Fruit fly (Drosophila melanogaster) whole organism, embryonic: ENCODE results near the gene CG7530.
A peak's percentile ranks its signal among the peaks of the same experiment; 100 is the strongest.

ENCODE experiments used
- Asciz ChIP-seq: fragments of 200-800 bp; sonication (Bioruptor generic); optimal IDR thresholded peaks from 2 replicates; lab custom pipeline; 2017; ENCODE audit warnings: missing biosample characterization, mild to moderate bottlenecking, missing genetic modification characterization, missing genetic modification reagents
- Awh ChIP-seq: fragments of 200-800 bp; sonication (Bioruptor generic); IDR thresholded peaks from 2 replicates; pipeline ENCODE4, ENCODE4 v1.3.6; 2022; ENCODE audit warnings: missing biosample characterization, missing genetic modification characterization
- B-H1 ChIP-seq: fragments of 200-800 bp; sonication (Bioruptor generic); IDR thresholded peaks from 3 replicates; pipeline ENCODE4 v1.3.6; 2022; ENCODE audit warnings: missing biosample characterization, missing genetic modification characterization
- Bdp1 ChIP-seq: fragments of 200-800 bp; sonication (Bioruptor generic); optimal IDR thresholded peaks from 3 replicates; lab custom pipeline; 2016; ENCODE audit warnings: missing biosample characterization, missing genetic modification characterization
- Blimp-1 ChIP-seq: fragments of 200-800 bp; sonication (Bioruptor generic); optimal IDR thresholded peaks from 3 replicates; lab custom pipeline; 2018; ENCODE audit warnings: missing biosample characterization, missing genetic modification characterization, mild to moderate bottlenecking, moderate library complexity, missing genetic modification reagents
- CG14860 ChIP-seq: fragments of 200-800 bp; sonication (Bioruptor generic); IDR thresholded peaks from 3 replicates; pipeline ENCODE4 v1.3.6; 2022; ENCODE audit warnings: missing biosample characterization, missing genetic modification characterization; ENCODE audit not compliant: partially characterized antibody
- CG15479 ChIP-seq: fragments of 200-800 bp; sonication (Bioruptor generic); optimal IDR thresholded peaks from 3 replicates; lab custom pipeline; 2019; ENCODE audit warnings: missing biosample characterization, mild to moderate bottlenecking, missing genetic modification characterization, moderate library complexity
- CG1602 ChIP-seq: fragments of 200-800 bp; sonication (Bioruptor generic); optimal IDR thresholded peaks from 3 replicates; lab custom pipeline; 2016; ENCODE audit warnings: missing biosample characterization, missing genetic modification characterization
- CG17829 ChIP-seq: fragments of 200-800 bp; optimal IDR thresholded peaks from 2 replicates; lab custom pipeline; 2019; ENCODE audit warnings: missing biosample characterization, mild to moderate bottlenecking, missing genetic modification characterization, moderate library complexity
- CG18011 ChIP-seq: fragments of 200-800 bp; sonication (Bioruptor generic); optimal IDR thresholded peaks from 2 replicates; lab custom pipeline; 2017; ENCODE audit warnings: missing biosample characterization, missing genetic modification characterization, mild to moderate bottlenecking, moderate library complexity, missing genotype
- CG18262 ChIP-seq: fragments of 200-800 bp; optimal IDR thresholded peaks from 3 replicates; lab custom pipeline; 2019; ENCODE audit warnings: missing biosample characterization, mild to moderate bottlenecking, missing genetic modification characterization, moderate library complexity
- CG18599 ChIP-seq: fragments of 200-800 bp; sonication (Bioruptor generic); optimal IDR thresholded peaks from 3 replicates; lab custom pipeline; 2017; ENCODE audit warnings: missing biosample characterization, missing genetic modification characterization, mild to moderate bottlenecking, moderate library complexity, missing genetic modification reagents
- CG2129 ChIP-seq: fragments of 200-800 bp; sonication (Bioruptor generic); IDR thresholded peaks from 2 replicates; pipeline ENCODE4 v1.3.6; 2022; ENCODE audit warnings: missing biosample characterization, missing genetic modification characterization; ENCODE audit not compliant: partially characterized antibody
- CG3065 ChIP-seq: fragments of 200-800 bp; sonication (Bioruptor generic); optimal IDR thresholded peaks from 2 replicates; lab custom pipeline; 2016; ENCODE audit warnings: missing biosample characterization, missing genetic modification characterization
- CG32767 ChIP-seq: fragments of 200-800 bp; sonication (Bioruptor generic); IDR thresholded peaks from 2 replicates; pipeline ENCODE4 v1.3.6; 2022; ENCODE audit warnings: missing biosample characterization, missing genetic modification characterization
- CG8924 ChIP-seq: fragments of 200-800 bp; optimal IDR thresholded peaks from 3 replicates; lab custom pipeline; 2019; ENCODE audit warnings: missing biosample characterization, mild to moderate bottlenecking, missing genetic modification characterization, moderate library complexity
- CG9727 ChIP-seq: fragments of 200-800 bp; sonication (Bioruptor generic); optimal IDR thresholded peaks from 3 replicates; lab custom pipeline; 2017; ENCODE audit warnings: missing biosample characterization, mild to moderate bottlenecking, missing genetic modification characterization
- D19A ChIP-seq: fragments of 200-800 bp; optimal IDR thresholded peaks from 3 replicates; lab custom pipeline; 2019; ENCODE audit warnings: missing biosample characterization, mild to moderate bottlenecking, missing genetic modification characterization, moderate library complexity
- Dll ChIP-seq: fragments of 200-800 bp; sonication (Bioruptor generic); IDR thresholded peaks from 4 replicates; pipeline ENCODE4 v1.3.6; 2022; ENCODE audit warnings: missing biosample characterization, missing genetic modification characterization; ENCODE audit not compliant: partially characterized antibody
- Doc2 ChIP-seq: fragments of 200-800 bp; sonication (Bioruptor generic); IDR thresholded peaks from 2 replicates; pipeline ENCODE4 v1.3.6; 2022; ENCODE audit warnings: missing biosample characterization, missing genetic modification characterization
- Elba2 ChIP-seq: fragments of 200-800 bp; sonication (Bioruptor generic); optimal IDR thresholded peaks from 3 replicates; lab custom pipeline; 2016; ENCODE audit warnings: missing biosample characterization, missing genetic modification characterization
- Ets97D ChIP-seq: fragments of 200-800 bp; sonication (Bioruptor generic); optimal IDR thresholded peaks from 3 replicates; lab custom pipeline; 2016; ENCODE audit warnings: missing biosample characterization, missing genetic modification characterization
- Fer2 ChIP-seq: fragments of 200-800 bp; sonication (Bioruptor generic); optimal IDR thresholded peaks from 2 replicates; lab custom pipeline; 2018; ENCODE audit warnings: missing biosample characterization, mild to moderate bottlenecking, missing genetic modification characterization, moderate library complexity
- HLH3B ChIP-seq: fragments of 200-800 bp; sonication (Bioruptor generic); IDR thresholded peaks from 2 replicates; pipeline ENCODE4 v1.3.6; 2022; ENCODE audit warnings: missing biosample characterization, missing genetic modification characterization
- Myb ChIP-seq: fragments of 200-800 bp; sonication (Bioruptor generic); optimal IDR thresholded peaks from 2 replicates; lab custom pipeline; 2016; ENCODE audit warnings: missing biosample characterization, missing genetic modification characterization
- NC2α ChIP-seq: fragments of 200-800 bp; sonication (Bioruptor generic); optimal IDR thresholded peaks from 2 replicates; lab custom pipeline; 2016; ENCODE audit warnings: missing biosample characterization, missing genetic modification characterization
- PHDP ChIP-seq: fragments of 200-800 bp; sonication (Bioruptor generic); optimal IDR thresholded peaks from 3 replicates; lab custom pipeline; 2018; ENCODE audit warnings: missing biosample characterization, mild to moderate bottlenecking, missing genetic modification characterization, moderate library complexity
- Six4 ChIP-seq: fragments of 200-800 bp; sonication (Bioruptor generic); optimal IDR thresholded peaks from 2 replicates; lab custom pipeline; 2016; ENCODE audit warnings: missing biosample characterization, missing genetic modification characterization
- Spps ChIP-seq: fragments of 200-800 bp; sonication (Bioruptor generic); optimal IDR thresholded peaks from 2 replicates; lab custom pipeline; 2018; ENCODE audit warnings: missing biosample characterization, mild to moderate bottlenecking, missing genetic modification characterization
- Ssrp ChIP-seq: fragments of 200-800 bp; sonication (Bioruptor generic); optimal IDR thresholded peaks from 2 replicates; lab custom pipeline; 2018; ENCODE audit warnings: missing biosample characterization, mild to moderate bottlenecking, missing genetic modification characterization, moderate library complexity
- Xbp1 ChIP-seq: fragments of 200-800 bp; sonication (Bioruptor generic); optimal IDR thresholded peaks from 3 replicates; lab custom pipeline; 2016; ENCODE audit warnings: missing biosample characterization, mild to moderate bottlenecking, missing genetic modification characterization
- az2 ChIP-seq: fragments of 200-800 bp; sonication (Bioruptor generic); optimal IDR thresholded peaks from 3 replicates; lab custom pipeline; 2016; ENCODE audit warnings: missing biosample characterization, missing genetic modification characterization
- gcm ChIP-seq: fragments of 200-800 bp; sonication (Bioruptor generic); optimal IDR thresholded peaks from 2 replicates; lab custom pipeline; 2019; ENCODE audit warnings: missing biosample characterization, mild to moderate bottlenecking, missing genetic modification characterization, moderate library complexity
- gem ChIP-seq: fragments of 200-800 bp; sonication (Bioruptor generic); optimal IDR thresholded peaks from 2 replicates; lab custom pipeline; 2019; ENCODE audit warnings: missing biosample characterization, mild to moderate bottlenecking, missing genetic modification characterization, moderate library complexity
- grau ChIP-seq: fragments of 200-800 bp; optimal IDR thresholded peaks from 3 replicates; lab custom pipeline; 2019; ENCODE audit warnings: missing biosample characterization, mild to moderate bottlenecking, missing genetic modification characterization, moderate library complexity
- gt ChIP-seq: fragments of 200-800 bp; sonication (Bioruptor generic); IDR thresholded peaks from 2 replicates; pipeline ENCODE4 v1.3.6; 2022; ENCODE audit warnings: missing biosample characterization, missing genetic modification characterization
- kay ChIP-seq: fragments of 200-800 bp; sonication (Bioruptor generic); optimal IDR thresholded peaks from 2 replicates; lab custom pipeline; 2016; ENCODE audit warnings: missing biosample characterization, missing genetic modification characterization
- klu ChIP-seq: fragments of 200-800 bp; sonication (Bioruptor generic); IDR thresholded peaks from 2 replicates; pipeline ENCODE4 v1.3.6; 2022; ENCODE audit warnings: missing biosample characterization, missing genetic modification characterization
- lilli ChIP-seq: fragments of 200-800 bp; sonication (Bioruptor generic); optimal IDR thresholded peaks from 3 replicates; lab custom pipeline; 2016; ENCODE audit warnings: missing biosample characterization, missing genetic modification characterization
- lov ChIP-seq, 2 experiments: fragments of 200-800 bp in 1 of 2; fragments of >200 bp in 1 of 2; sonication (Bioruptor generic) in 1 of 2; IDR thresholded peaks in 1 of 2; optimal IDR thresholded peaks in 1 of 2; 2 replicates in 1 of 2; 3 replicates in 1 of 2; pipeline versions ENCODE4 v1.3.6 to Lab custom; 2017 to 2022; ENCODE audit warnings: missing biosample characterization in 1 of 2, missing genetic modification characterization in 1 of 2
- pnt ChIP-seq: fragments of 200-800 bp; sonication (Bioruptor generic); optimal IDR thresholded peaks from 3 replicates; lab custom pipeline; 2016; ENCODE audit warnings: missing biosample characterization, missing genetic modification characterization
- pros ChIP-seq: fragments of 200-800 bp; sonication (Bioruptor generic); optimal IDR thresholded peaks from 3 replicates; lab custom pipeline; 2019; ENCODE audit warnings: missing biosample characterization, mild to moderate bottlenecking, missing genetic modification characterization, moderate library complexity
- sc ChIP-seq, 3 experiments: fragments of >200 bp in 2 of 3; fragments of 200-800 bp in 1 of 3; sonication (Bioruptor generic) in 1 of 3; optimal IDR thresholded peaks; 2 replicates in 2 of 3; 3 replicates in 1 of 3; lab custom pipeline; 2017; ENCODE audit warnings: mild to moderate bottlenecking in 1 of 3, missing biosample characterization in 1 of 3, missing genetic modification characterization in 1 of 3, missing genetic modification reagents in 1 of 3
- stwl ChIP-seq: fragments of 200-800 bp; sonication (Bioruptor generic); optimal IDR thresholded peaks from 3 replicates; lab custom pipeline; 2018; ENCODE audit warnings: missing biosample characterization, mild to moderate bottlenecking, missing genetic modification characterization, moderate library complexity
- toy ChIP-seq: fragments of 200-800 bp; sonication (Bioruptor generic); IDR thresholded peaks from 2 replicates; pipeline ENCODE4 v1.3.6; 2022; ENCODE audit warnings: missing biosample characterization, missing genetic modification characterization
- vvl ChIP-seq: fragments of 200-800 bp; sonication (Bioruptor generic); IDR thresholded peaks from 2 replicates; pipeline ENCODE4 v1.3.6; 2022; ENCODE audit warnings: missing biosample characterization, missing genetic modification characterization
- z ChIP-seq: fragments of 200-800 bp; sonication (Bioruptor generic); IDR thresholded peaks from 3 replicates; pipeline ENCODE4 v1.3.6; 2022; ENCODE audit warnings: missing biosample characterization, missing genetic modification characterization
- zf30C ChIP-seq: fragments of 200-800 bp; sonication (Bioruptor generic); optimal IDR thresholded peaks from 3 replicates; lab custom pipeline; 2018; ENCODE audit warnings: missing biosample characterization, mild to moderate bottlenecking, missing genetic modification characterization
- zfh1 ChIP-seq: fragments of 200-800 bp; sonication (Bioruptor generic); IDR thresholded peaks from 3 replicates; pipeline ENCODE4 v1.3.6; 2022; ENCODE audit warnings: missing biosample characterization, missing genetic modification characterization

The CG7530 gene

dm6 chr3R:14674762-14675161 lies 56.5 kb downstream of the CG7530 start (continued):
- TF ChIP-seq Blimp-1 (peak; percentile 68), stwl (tag; lab: Kevin White, UChicago) (peak; percentile 53), Spps (tag; lab: Kevin White, UChicago) (peak; percentile 73), CG18262 (tag; lab: Kevin White, UChicago) (peak; percentile 89), Myb (GFP tag; lab: Kevin White, UChicago) (no peak), zfh1 (GFP tag; lab: Robert Waterston, UW) (peak; percentile 89), D19A (tag; lab: Kevin White, UChicago) (peak; percentile 50), gcm (GFP tag; lab: Kevin White, UChicago) (peak; percentile 51), CG2129 (no peak), kay (GFP tag; lab: Kevin White, UChicago) (peak; percentile 38), CG9727 (GFP tag; lab: Kevin White, UChicago) (peak; percentile 91), pnt (GFP tag; lab: Kevin White, UChicago) (peak; percentile 14), CG18599 (GFP tag; lab: Kevin White, UChicago) (peak; percentile 25), Bdp1 (GFP tag; lab: Kevin White, UChicago) (peak; percentile 22), Dll (no peak), CG3065 (GFP tag; lab: Kevin White, UChicago) (peak; percentile 29), pros (GFP tag; lab: Kevin White, UChicago) (peak; percentile 16), vvl (GFP tag; lab: Robert Waterston, UW) (peak; percentile 77), B-H1 (peak; percentile 38; the same call in 1 of the 3 replicates), Elba2 (peak; percentile 69), Fer2 (tag; lab: Kevin White, UChicago) (no peak), zf30C (GFP tag; lab: Kevin White, UChicago) (peak; percentile 82), PHDP (tag; lab: Kevin White, UChicago) (peak; percentile 10), az2 (peak; percentile 59), CG15479 (GFP tag; lab: Kevin White, UChicago) (peak; percentile 62), gt (GFP tag; lab: Robert Waterston, UW) (peak; percentile 37; the same call in 1 of the 2 replicates), Six4 (GFP tag; lab: Kevin White, UChicago) (peak; percentile 82), gem (tag; lab: Kevin White, UChicago) (peak; percentile 84), Ets97D (GFP tag; lab: Kevin White, UChicago) (peak; percentile 4), CG32767 (GFP tag; lab: Robert Waterston, UW) (peak; percentile 57; the same call in 1 of the 2 replicates), lov (optimal IDR thresholded peaks at IDR 0.05; lab: Kevin White, UChicago) (no peak), lov (GFP tag; IDR thresholded peaks at IDR 0.05; lab: Robert Waterston, UW) (0 out of 3 replicates have a peak, but pooled peaks have one; percentile 84), CG14860 (no peak), CG18011 (no peak), Asciz (GFP tag; lab: Kevin White, UChicago) (peak; percentile 24), Awh (GFP tag; lab: Robert Waterston, UW) (peak; percentile 63; the same call in 1 of the 2 replicates), lilli (GFP tag; lab: Kevin White, UChicago) (peak; percentile 57), Xbp1 (peak; percentile 58), Ssrp (peak; percentile 67), grau (peak; percentile 57), CG8924 (peak; percentile 78), Doc2 (no peak), klu (GFP tag; lab: Robert Waterston, UW) (no peak), CG1602 (peak; percentile 52), z (GFP tag; lab: Robert Waterston, UW) (peak; percentile 51; the same call in 1 of the 3 replicates), HLH3B (GFP tag; lab: Robert Waterston, UW) (peak; percentile 40; the same call in 1 of the 2 replicates), NC2α (GFP tag; lab: Kevin White, UChicago) (peak; percentile 23), CG17829 (tag; lab: Kevin White, UChicago) (peak; percentile 92), sc (optimal IDR thresholded peaks at IDR 0.05; lab: Kevin White, UChicago) (no peak), sc (GFP tag; optimal IDR thresholded peaks at IDR 0.05; lab: Kevin White, UChicago) (peak; percentile 34), toy (GFP tag; lab: Robert Waterston, UW) (no peak)
